Worm (Caenorhabditis elegans) whole organism, midembryonic: ENCODE data around the gene cfim-2.

Source experiments
- T22C8.4 ChIP-seq: fragments of 200-800 bp; sonication (Bioruptor generic); IDR thresholded peaks from 2 replicates; pipeline ENCODE4 v1.3.6; 2022; ENCODE audit warnings: missing genetic modification characterization, missing compliant biosample characterization
- flt-1 ChIP-seq: fragments of 200-800 bp; sonication (Bioruptor generic); IDR thresholded peaks from 2 replicates; pipeline ENCODE4 v1.3.6; 2022; ENCODE audit warnings: missing genetic modification characterization, missing compliant biosample characterization
- ztf-23 ChIP-seq: fragments of 200-800 bp; sonication (Bioruptor generic); IDR thresholded peaks from 2 replicates; pipeline ENCODE4 v1.3.6; 2022; ENCODE audit warnings: missing genetic modification reagents, missing genetic modification characterization, missing compliant biosample characterization

DNA sequence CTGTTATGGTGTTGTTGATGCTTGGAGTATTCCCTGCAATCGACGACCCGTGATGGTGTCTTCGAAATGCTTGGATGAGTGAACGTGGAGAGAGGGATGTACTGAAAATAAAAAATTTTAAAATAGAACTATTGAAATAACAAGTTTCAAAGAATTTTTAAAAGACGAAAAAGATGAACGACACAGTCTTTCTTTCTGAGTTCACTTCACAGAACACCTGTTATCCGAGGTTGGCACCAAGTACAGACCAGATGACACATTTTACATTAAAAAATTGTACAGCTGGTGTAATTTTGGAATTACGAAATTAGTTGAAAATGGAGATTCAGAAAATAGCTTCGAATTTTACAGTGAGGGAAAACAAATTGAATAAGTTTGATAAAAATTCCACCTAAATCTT, 7.3 kb upstream of the cfim-2 start, which contains the start of gene rap-1:
- TF ChIP-seq T22C8.4 (GFP tag; lab: Robert Waterston, UW) (no peak), ztf-23 (GFP tag; lab: Robert Waterston, UW) (no peak), flt-1 (GFP tag; lab: Robert Waterston, UW) (no peak)
